Fruit fly (Drosophila melanogaster) Kc167 (cell line): ENCODE measurements around the gene CG11837.

Experiments used
- Myc ChIP-seq: fragments of >200 bp; optimal IDR thresholded peaks from 2 replicates; lab custom pipeline; 2017; ENCODE audit warnings: missing external identifiers
- Sin3A ChIP-seq: fragments of >200 bp; optimal IDR thresholded peaks from 2 replicates; lab custom pipeline; 2018; ENCODE audit warnings: missing external identifiers
- h ChIP-seq: fragments of >200 bp; optimal IDR thresholded peaks from 3 replicates; lab custom pipeline; 2018; ENCODE audit warnings: missing external identifiers
- insv ChIP-seq: fragments of >200 bp; optimal IDR thresholded peaks from 3 replicates; lab custom pipeline; 2018; ENCODE audit warnings: missing external identifiers
- psq ChIP-seq: fragments of >200 bp; optimal IDR thresholded peaks from 2 replicates; lab custom pipeline; 2017; ENCODE audit warnings: missing external identifiers
- ttk ChIP-seq: sonication (Bioruptor generic); optimal IDR thresholded peaks from 2 replicates; lab custom pipeline; 2017; ENCODE audit warnings: missing external identifiers

Gene CG11837

dm6 chr3R:29049055-29049722, at the start of gene CG11837:
TSS of gene CG11837 (plus strand) at chr3R:29049493.
- TF ChIP-seq insv (lab: Kevin White, UChicago) (no peak), psq (lab: Kevin White, UChicago) (no peak), ttk (lab: Kevin White, UChicago) (no peak), Myc (lab: Kevin White, UChicago) (no peak), h (lab: Kevin White, UChicago) (no peak), Sin3A (lab: Kevin White, UChicago) (no peak)

- TF ChIP-seq Myc (lab: Kevin White, UChicago) (no peak), h (lab: Kevin White, UChicago) (no peak), Sin3A (lab: Kevin White, UChicago) (no peak), ttk (lab: Kevin White, UChicago) (no peak), insv (lab: Kevin White, UChicago) (no peak), psq (lab: Kevin White, UChicago) (no peak)
Measured at dm6 chr3R:29000001-29000400, 49.3 kb upstream of the CG11837 start.

- TF ChIP-seq h (lab: Kevin White, UChicago) = no peak
Measured at dm6 chr3R:29004884-29005621, 44.2 kb upstream of the CG11837 start.

DNA sequence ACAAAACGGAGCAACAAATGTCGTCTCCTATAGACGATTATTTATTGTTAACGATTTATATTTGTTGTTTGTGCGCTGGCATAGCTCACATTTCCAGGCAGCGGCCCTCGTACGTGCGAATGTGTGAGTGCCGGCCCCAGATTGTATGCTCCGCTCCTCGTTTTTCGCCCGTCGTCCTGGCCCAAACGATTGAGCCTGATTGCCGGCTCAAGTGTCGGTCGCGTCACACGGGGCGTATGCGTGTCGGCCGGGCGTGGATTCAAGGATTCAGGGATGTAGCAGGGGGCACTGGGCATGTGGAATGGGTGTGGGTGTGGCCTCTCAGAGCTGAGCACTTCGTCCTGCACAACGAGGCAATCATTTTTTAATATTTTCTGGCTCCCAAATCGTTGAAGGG, 43.7 kb upstream of the CG11837 start:
- no peak for TF ChIP-seq psq (lab: Kevin White, UChicago)
- TF ChIP-seq insv (lab: Kevin White, UChicago) = no peak
- TF ChIP-seq ttk (lab: Kevin White, UChicago) = no peak

- TF ChIP-seq psq (lab: Kevin White, UChicago) (no peak), Myc (lab: Kevin White, UChicago) (no peak), Sin3A (lab: Kevin White, UChicago) (no peak), h (lab: Kevin White, UChicago) (no peak), insv (lab: Kevin White, UChicago) (no peak), ttk (lab: Kevin White, UChicago) (no peak)
Measured at dm6 chr3R:29011144-29011543, 38.1 kb upstream of the CG11837 start.

DNA sequence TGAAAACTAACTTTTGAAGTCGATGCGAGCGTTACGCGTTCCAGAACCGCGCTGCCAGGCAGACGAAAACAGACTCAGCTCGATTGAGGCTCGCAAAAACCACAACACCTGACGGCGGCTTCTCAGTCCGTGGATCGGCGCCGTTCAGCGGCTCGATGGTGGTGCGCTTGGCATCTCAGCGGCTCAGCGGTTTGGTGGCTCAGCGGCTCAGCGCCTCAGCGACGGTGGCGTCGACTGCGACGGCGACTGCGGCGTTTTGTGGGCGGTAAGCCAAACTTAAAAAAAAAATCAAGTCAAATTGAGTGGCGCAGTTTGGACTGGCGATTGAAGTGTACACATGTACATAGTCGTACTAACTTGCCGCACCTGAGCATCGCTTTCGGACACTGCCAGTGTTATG, 28.9 kb upstream of the CG11837 start, which contains the start of gene wat:
Gene wat (minus strand): TSS at position 41 of the 400 bp plus-strand sequence.
- TF ChIP-seq psq (lab: Kevin White, UChicago) = no peak
- no peak for TF ChIP-seq insv (lab: Kevin White, UChicago)
- TF ChIP-seq ttk (lab: Kevin White, UChicago) = no peak
- TF ChIP-seq h (lab: Kevin White, UChicago) = no peak
- no peak for TF ChIP-seq Sin3A (lab: Kevin White, UChicago)
- no peak for TF ChIP-seq Myc (lab: Kevin White, UChicago)

DNA sequence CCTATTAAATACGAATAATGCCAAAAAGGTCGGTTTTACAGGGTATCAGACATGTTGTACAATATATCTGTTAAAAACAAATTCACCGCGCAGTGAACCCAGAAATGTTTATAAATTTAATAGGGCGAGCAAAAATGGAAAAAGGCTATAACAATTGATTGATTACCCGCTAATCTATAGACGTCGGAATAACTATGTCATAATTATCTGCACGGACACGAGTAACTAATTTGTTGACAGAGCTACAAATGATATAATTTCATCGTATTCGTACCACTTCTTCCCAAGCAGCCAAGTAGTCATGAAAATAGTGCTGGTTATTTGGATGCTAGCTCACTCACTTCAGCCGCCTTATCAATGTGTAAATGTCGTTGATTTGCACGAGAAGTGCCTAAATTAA, 24.6 kb upstream of the CG11837 start, which contains the start of gene CG14518:
Gene CG14518 (plus strand): TSS at position 301 of the 400 bp plus-strand sequence.
- TF ChIP-seq Myc (lab: Kevin White, UChicago) (no peak), h (lab: Kevin White, UChicago) (no peak), insv (lab: Kevin White, UChicago) (no peak), ttk (lab: Kevin White, UChicago) (no peak), Sin3A (lab: Kevin White, UChicago) (no peak)

- TF ChIP-seq Myc (lab: Kevin White, UChicago) (no peak), Sin3A (lab: Kevin White, UChicago) (no peak), psq (lab: Kevin White, UChicago) (no peak), h (lab: Kevin White, UChicago) (no peak), insv (lab: Kevin White, UChicago) (no peak), ttk (lab: Kevin White, UChicago) (no peak)
Measured at dm6 chr3R:29027122-29027521, 22.2 kb upstream of the CG11837 start, which contains the start of the genes eIF4E6 and CG1951. TSS of gene eIF4E6 (minus strand) at chr3R:29027174. TSS of gene CG1951 (plus strand) at chr3R:29027236.

DNA sequence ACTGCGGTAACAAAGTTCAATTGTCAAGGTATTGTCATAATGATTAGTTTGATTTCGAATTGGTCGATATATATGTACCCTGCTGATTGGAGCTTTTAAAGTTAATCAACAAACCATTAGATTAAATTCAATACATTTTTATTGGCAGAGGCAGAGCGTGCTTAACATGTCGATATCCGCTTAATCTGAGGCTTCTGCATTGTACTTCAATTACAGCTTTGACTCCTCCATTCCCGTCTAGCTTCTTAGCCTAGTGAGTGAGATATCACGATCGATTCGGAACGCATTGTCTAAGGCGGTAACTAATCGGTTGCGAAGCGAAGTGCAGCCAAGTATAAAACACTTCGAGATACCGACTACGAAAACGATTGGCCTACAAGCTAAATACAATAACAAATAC, 16.8 kb upstream of the CG11837 start, which contains the start of gene Ssl2:
Gene Ssl2 (minus strand): TSS at position 101 of the 400 bp plus-strand sequence.
- TF ChIP-seq h (lab: Kevin White, UChicago) (no peak), Myc (lab: Kevin White, UChicago) (no peak), insv (lab: Kevin White, UChicago) (no peak), psq (lab: Kevin White, UChicago) (no peak), Sin3A (lab: Kevin White, UChicago) (no peak), ttk (lab: Kevin White, UChicago) (no peak)

- TF ChIP-seq ttk (lab: Kevin White, UChicago) = no peak
- TF ChIP-seq insv (lab: Kevin White, UChicago) = no peak
- TF ChIP-seq psq (lab: Kevin White, UChicago) = no peak
- TF ChIP-seq Myc (lab: Kevin White, UChicago) = no peak
- no peak for TF ChIP-seq h (lab: Kevin White, UChicago)
- no peak for TF ChIP-seq Sin3A (lab: Kevin White, UChicago)
Measured at dm6 chr3R:29033909-29034629, 15.2 kb upstream of the CG11837 start, which contains the start of the genes beta4GalNAcTB and Cpsf100. TSS of gene beta4GalNAcTB (minus strand) at chr3R:29034008. TSS of gene Cpsf100 (plus strand) at chr3R:29034573.
